Fruit fly (Drosophila melanogaster): ENCODE results near the gene Tengl3.

- TF ChIP-seq CTCF (optimal IDR thresholded peaks at IDR 0.05) = no peak
- TF ChIP-seq CG8478 (optimal IDR thresholded peaks at IDR 0.05) = no peak
Observed at dm6 chr2L:2202853-2203717, 35.0 kb downstream of the Tengl3 start.
